Worm (Caenorhabditis elegans) whole organism, L2 larva: ENCODE data around the gene wago-5.

Source experiments
- aly-2 ChIP-seq: fragments of 150-350 bp; optimal IDR thresholded peaks from 2 replicates; lab custom pipeline; 2014; ENCODE audit warnings: missing biosample characterization, missing genetic modification characterization
- ama-1 ChIP-seq: fragments of 150-350 bp; optimal IDR thresholded peaks from 2 replicates; lab custom pipeline; 2018; ENCODE audit warnings: inconsistent platforms
- lin-13 ChIP-seq: fragments of 150-350 bp; optimal IDR thresholded peaks from 2 replicates; lab custom pipeline; 2014; ENCODE audit warnings: missing biosample characterization, missing genetic modification reagents, missing genetic modification characterization
- unc-39 ChIP-seq: fragments of 150-350 bp; optimal IDR thresholded peaks from 2 replicates; lab custom pipeline; 2014; ENCODE audit warnings: missing biosample characterization, missing genetic modification characterization

DNA sequence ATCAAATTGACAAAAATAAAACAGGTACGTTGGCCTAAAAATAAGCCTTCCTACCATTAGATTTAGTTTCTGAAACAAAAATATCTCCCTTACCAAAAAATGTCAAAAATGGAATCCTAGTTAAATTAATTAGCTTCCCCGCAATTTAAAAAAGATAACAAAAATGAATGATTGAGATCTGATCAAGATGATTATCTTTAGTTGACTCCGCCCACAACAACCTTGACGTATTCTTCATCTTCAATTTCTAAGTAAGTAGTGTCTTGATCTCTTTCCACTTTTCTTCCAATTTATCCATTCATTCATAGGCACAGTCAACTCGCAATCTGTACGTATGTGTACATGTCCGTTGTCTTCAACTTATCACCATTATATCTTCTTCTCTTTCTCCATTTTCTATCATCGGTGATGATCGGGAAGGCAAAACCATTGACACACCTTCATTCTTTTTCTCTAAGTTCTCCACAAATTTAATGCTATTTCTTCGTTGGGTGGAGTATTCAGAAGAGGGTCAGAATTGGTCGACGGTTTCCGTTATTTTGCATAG, 46.9 kb downstream of the wago-5 start:
- TF ChIP-seq unc-39 (tag; lab: Kevin White, UChicago) (no peak), ama-1 (lab: Kevin White, UChicago) (no peak), aly-2 (tag; lab: Kevin White, UChicago) (no peak), lin-13 (GFP tag; lab: Kevin White, UChicago) (no peak)
